Fruit fly (Drosophila melanogaster): ENCODE results near the gene alpha-Man-Ib.

Gene alpha-Man-Ib

dm6 chr3R:29063207-29063920, 49.3 kb downstream of the alpha-Man-Ib start (continued):
- TF ChIP-seq Asciz (GFP tag; optimal IDR thresholded peaks at IDR 0.05) = peak; percentile 65
- TF ChIP-seq Fer2 (tag; optimal IDR thresholded peaks at IDR 0.05) = peak; percentile 81
- no peak for TF ChIP-seq zfh1 (GFP tag; IDR thresholded peaks at IDR 0.05)
- peak; percentile 14 for TF ChIP-seq CG9876 (GFP tag; optimal IDR thresholded peaks at IDR 0.05)
- peak; percentile 75 for TF ChIP-seq CG10209 (GFP tag; optimal IDR thresholded peaks at IDR 0.05)
- TF ChIP-seq CG12744 (GFP tag; optimal IDR thresholded peaks at IDR 0.05) = peak; percentile 2
- no peak for TF ChIP-seq CG3847 (GFP tag; IDR thresholded peaks at IDR 0.05)
- no peak for TF ChIP-seq chm (GFP tag; IDR thresholded peaks at IDR 0.05)
- peak; percentile 46 for TF ChIP-seq Dip3 (GFP tag; optimal IDR thresholded peaks at IDR 0.05)
- no peak for TF ChIP-seq en (GFP tag; optimal IDR thresholded peaks at IDR 0.05)
- TF ChIP-seq CG9437 (GFP tag; optimal IDR thresholded peaks at IDR 0.05) = peak; percentile 81
- no peak for TF ChIP-seq CG12071 (GFP tag; optimal IDR thresholded peaks at IDR 0.05)
- peak; percentile 3 for TF ChIP-seq tup (GFP tag; optimal IDR thresholded peaks at IDR 0.05)
- TF ChIP-seq CG4282 (GFP tag; optimal IDR thresholded peaks at IDR 0.05) = peak; percentile 23
- TF ChIP-seq Ada2b (GFP tag; IDR thresholded peaks at IDR 0.05) = no peak
- no peak for TF ChIP-seq Dref (GFP tag; IDR thresholded peaks at IDR 0.05)
- TF ChIP-seq exex (tag; optimal IDR thresholded peaks at IDR 0.05) = peak; percentile 13
- no peak for TF ChIP-seq CG4730 (GFP tag; IDR thresholded peaks at IDR 0.05)
- no peak for TF ChIP-seq CG7745 (tag; optimal IDR thresholded peaks at IDR 0.05)
- peak; percentile 68 for TF ChIP-seq CG10431 (GFP tag; optimal IDR thresholded peaks at IDR 0.05)
- peak; percentile 64 for TF ChIP-seq ind (GFP tag; optimal IDR thresholded peaks at IDR 0.05)
- peak; percentile 80 for TF ChIP-seq CG10267 (tag; optimal IDR thresholded peaks at IDR 0.05)
- TF ChIP-seq phol (tag; optimal IDR thresholded peaks at IDR 0.05) = peak; percentile 84
- TF ChIP-seq gem (tag; optimal IDR thresholded peaks at IDR 0.05) = peak; percentile 89
- TF ChIP-seq Blimp-1 (GFP tag; optimal IDR thresholded peaks at IDR 0.05) = peak; percentile 69
- no peak for TF ChIP-seq Dfd (GFP tag; optimal IDR thresholded peaks at IDR 0.05)
- TF ChIP-seq NC2α (GFP tag; optimal IDR thresholded peaks at IDR 0.05) = no peak
- TF ChIP-seq kah (GFP tag; optimal IDR thresholded peaks at IDR 0.05) = peak; percentile 25
- no peak for TF ChIP-seq pita (GFP tag; optimal IDR thresholded peaks at IDR 0.05)
- peak; percentile 4 for TF ChIP-seq NC2β (GFP tag; optimal IDR thresholded peaks at IDR 0.05)
- no peak for TF ChIP-seq CG9932 (GFP tag; IDR thresholded peaks at IDR 0.05)
- no peak for TF ChIP-seq tgo (GFP tag; IDR thresholded peaks at IDR 0.05)
- TF ChIP-seq sob (GFP tag; IDR thresholded peaks at IDR 0.05) = no peak
- peak; percentile 40 for TF ChIP-seq lbe (GFP tag; optimal IDR thresholded peaks at IDR 0.05)
- TF ChIP-seq dmrt99B (tag; optimal IDR thresholded peaks at IDR 0.05) = peak; percentile 74
- TF ChIP-seq CG2678 (tag; optimal IDR thresholded peaks at IDR 0.05) = peak; percentile 89
- peak; percentile 85 for TF ChIP-seq CG11504 (tag; optimal IDR thresholded peaks at IDR 0.05)
- TF ChIP-seq CG4820 (GFP tag; optimal IDR thresholded peaks at IDR 0.05) = peak; percentile 49
- TF ChIP-seq cas (GFP tag; IDR thresholded peaks at IDR 0.05) = no peak
- TF ChIP-seq Meics (GFP tag; optimal IDR thresholded peaks at IDR 0.05) = peak; percentile 77
- TF ChIP-seq disco-r (GFP tag; optimal IDR thresholded peaks at IDR 0.05) = peak; percentile 24
- no peak for TF ChIP-seq ap (GFP tag; IDR thresholded peaks at IDR 0.05)
- TF ChIP-seq D19A (tag; optimal IDR thresholded peaks at IDR 0.05) = peak; percentile 64
- TF ChIP-seq CG13775 (GFP tag; optimal IDR thresholded peaks at IDR 0.05) = peak; percentile 83
- peak; percentile 38 for TF ChIP-seq zen (tag; optimal IDR thresholded peaks at IDR 0.05)
- TF ChIP-seq psq (GFP tag; optimal IDR thresholded peaks at IDR 0.05) = peak; percentile 3
- no peak for TF ChIP-seq CG9215 (GFP tag; IDR thresholded peaks at IDR 0.05)
- TF ChIP-seq slbo (GFP tag; IDR thresholded peaks at IDR 0.05) = no peak
- TF ChIP-seq CG13424 (tag; optimal IDR thresholded peaks at IDR 0.05) = peak; percentile 85
- no peak for TF ChIP-seq jigr1 (GFP tag; IDR thresholded peaks at IDR 0.05)
